Fruit fly (Drosophila melanogaster) whole organism, prepupa: Measurements from ENCODE around the gene Sumo.

Experiments used
- Blimp-1 ChIP-seq: fragments of 200-800 bp; sonication (Bioruptor generic); optimal IDR thresholded peaks from 3 replicates; lab custom pipeline; 2017; ENCODE audit warnings: missing biosample characterization, missing genetic modification characterization, mild to moderate bottlenecking, moderate library complexity, missing genetic modification reagents
- CG10669 ChIP-seq: fragments of 200-800 bp; sonication (Bioruptor generic); optimal IDR thresholded peaks from 3 replicates; lab custom pipeline; 2018; ENCODE audit warnings: missing biosample characterization, mild to moderate bottlenecking, missing genetic modification characterization, moderate library complexity
- CG11294 ChIP-seq: fragments of 200-800 bp; sonication (Bioruptor generic); IDR thresholded peaks from 2 replicates; pipeline ENCODE4 v1.3.6; 2022; ENCODE audit warnings: missing biosample characterization, missing genetic modification characterization
- CG11762 ChIP-seq: fragments of 200-800 bp; sonication (Bioruptor generic); optimal IDR thresholded peaks from 3 replicates; lab custom pipeline; 2016; ENCODE audit warnings: missing biosample characterization, missing genetic modification characterization; ENCODE audit not compliant: insufficient read depth
- CG15336 ChIP-seq: fragments of 200-800 bp; sonication (Bioruptor generic); IDR thresholded peaks from 2 replicates; pipeline ENCODE4 v1.3.6; 2022; ENCODE audit warnings: missing biosample characterization, missing genetic modification characterization
- CG6792 ChIP-seq: fragments of 200-800 bp; sonication (Bioruptor generic); optimal IDR thresholded peaks from 3 replicates; lab custom pipeline; 2016; ENCODE audit warnings: missing biosample characterization, missing genetic modification characterization
- CG6854 ChIP-seq: fragments of 200-800 bp; sonication (Bioruptor generic); optimal IDR thresholded peaks from 2 replicates; lab custom pipeline; 2017; ENCODE audit warnings: missing biosample characterization, mild to moderate bottlenecking, missing genetic modification characterization
- Eip93F ChIP-seq: fragments of 200-800 bp; sonication (Bioruptor generic); optimal IDR thresholded peaks from 2 replicates; lab custom pipeline; 2016; ENCODE audit warnings: missing biosample characterization, mild to moderate bottlenecking, missing genetic modification characterization
- OdsH ChIP-seq: fragments of 200-800 bp; sonication (Bioruptor generic); optimal IDR thresholded peaks from 3 replicates; lab custom pipeline; 2016; ENCODE audit warnings: missing biosample characterization, missing genetic modification characterization
- salr ChIP-seq, 2 experiments: fragments of 200-800 bp; sonication (Bioruptor generic); optimal IDR thresholded peaks; 3 replicates each; lab custom pipeline; 2016 to 2018; ENCODE audit warnings: missing biosample characterization in 2 of 2, missing genetic modification characterization in 2 of 2, mild to moderate bottlenecking in 1 of 2

DNA sequence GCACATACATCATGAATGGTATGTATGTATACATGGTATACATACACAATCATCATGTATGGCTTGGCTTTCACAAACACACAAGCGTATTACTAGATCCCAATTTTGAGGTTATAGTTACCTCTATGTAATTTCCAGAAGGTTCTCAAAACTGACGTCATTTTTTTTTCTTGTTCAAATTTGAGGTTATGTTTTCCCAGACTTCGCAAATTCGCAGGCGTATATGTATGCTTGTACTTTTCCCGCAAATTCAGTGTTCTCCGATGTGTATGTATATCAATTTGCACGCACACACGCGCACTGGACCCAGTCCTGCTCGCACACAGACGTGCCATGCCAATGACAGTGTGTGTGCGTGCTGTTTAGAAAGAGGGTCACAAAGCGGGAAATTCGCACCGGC is 1.1 kb downstream of the Sumo start:
- TF ChIP-seq CG11294: no peak
- no peak for TF ChIP-seq CG11762 (GFP tag; lab: Kevin White, UChicago)
- no peak for TF ChIP-seq CG6792 (GFP tag; lab: Kevin White, UChicago)
- no peak for TF ChIP-seq CG15336 (GFP tag; lab: Robert Waterston, UW)
- TF ChIP-seq OdsH (GFP tag; lab: Kevin White, UChicago): no peak
- no peak for TF ChIP-seq CG6854 (GFP tag; lab: Kevin White, UChicago)
- TF ChIP-seq Blimp-1: no peak
- TF ChIP-seq Eip93F: no peak
- TF ChIP-seq CG10669 (GFP tag; lab: Kevin White, UChicago): no peak
- TF ChIP-seq salr (GFP tag; optimal IDR thresholded peaks at IDR 0.05; lab: Kevin White, UChicago): no peak
